In genomic region chrX:6905581-6905980, ce11 we compare ENCODE assay signal across 6 worm cellular contexts.
TF ChIP-seq lines count a peak whose summit lies in the region.

No protein-coding gene starts in this region.

TF ChIP-seq in whole organism, L1 larva, 84 proteins besides CTCF, POLR2A, EP300 and RAD21:
- TF ChIP-seq tlp-1 (tag; optimal IDR thresholded peaks at IDR 0.05; lab: Kevin White, UChicago) (no peak), isw-1 (GFP tag; IDR thresholded peaks at IDR 0.05; lab: Robert Waterston, UW) (no peak), swsn-7 (tag; optimal IDR thresholded peaks at IDR 0.05; lab: Kevin White, UChicago) (no peak), mep-1 (tag; optimal IDR thresholded peaks at IDR 0.05; lab: Kevin White, UChicago) (no peak), C34B4.2 (tag; optimal IDR thresholded peaks at IDR 0.05; lab: Kevin White, UChicago) (no peak), unc-98 (GFP tag; IDR thresholded peaks at IDR 0.05; lab: Robert Waterston, UW) (no peak), elt-3 (tag; optimal IDR thresholded peaks at IDR 0.05; lab: Kevin White, UChicago) (no peak), elt-2 (tag; optimal IDR thresholded peaks at IDR 0.05; lab: Kevin White, UChicago) (peak; percentile 77), aha-1 (tag; optimal IDR thresholded peaks at IDR 0.05; lab: Kevin White, UChicago) (no peak), zip-4 (GFP tag; optimal IDR thresholded peaks at IDR 0.05; lab: Kevin White, UChicago) (no peak), nhr-85 (tag; lab: Kevin White, UChicago) (no peak), pag-3 (tag; optimal IDR thresholded peaks at IDR 0.05; lab: Kevin White, UChicago; ENCODE audit: borderline replicate concordance, insufficient read depth) (no peak), mef-2 (tag; optimal IDR thresholded peaks at IDR 0.05; lab: Kevin White, UChicago) (no peak), sup-37 (GFP tag; optimal IDR thresholded peaks at IDR 0.05; lab: Kevin White, UChicago) (no peak), nhr-90 (tag; optimal IDR thresholded peaks at IDR 0.05; lab: Kevin White, UChicago; ENCODE audit: poor library complexity) (peak; percentile 14), lin-35 (GFP tag; optimal IDR thresholded peaks at IDR 0.05; lab: Kevin White, UChicago) (peak in 1 of 2 experiments; percentile 32)

TF ChIP-seq in whole organism, L2 larva, 48 proteins besides CTCF, POLR2A, EP300 and RAD21 (continues in another document):
- no peak for TF ChIP-seq peb-1 (tag; optimal IDR thresholded peaks at IDR 0.05; lab: Kevin White, UChicago)
- TF ChIP-seq alr-1 (tag; optimal IDR thresholded peaks at IDR 0.05; lab: Kevin White, UChicago) = no peak
- TF ChIP-seq sma-9 (GFP tag; optimal IDR thresholded peaks at IDR 0.05; lab: Kevin White, UChicago) = peak; percentile 38
- TF ChIP-seq sma-9 (tag; optimal IDR thresholded peaks at IDR 0.05; lab: Kevin White, UChicago) = no peak
- no peak for TF ChIP-seq skn-1 (tag; optimal IDR thresholded peaks at IDR 0.05; lab: Kevin White, UChicago)
- no peak for TF ChIP-seq dmd-4 (tag; optimal IDR thresholded peaks at IDR 0.05; lab: Kevin White, UChicago)
- TF ChIP-seq elt-3 (tag; optimal IDR thresholded peaks at IDR 0.05; lab: Kevin White, UChicago) = no peak
- TF ChIP-seq ceh-16 (tag; optimal IDR thresholded peaks at IDR 0.05; lab: Kevin White, UChicago) = no peak
- TF ChIP-seq snpc-4 (tag; optimal IDR thresholded peaks at IDR 0.05; lab: Kevin White, UChicago) = no peak
- TF ChIP-seq nhr-21 (tag; optimal IDR thresholded peaks at IDR 0.05; lab: Kevin White, UChicago) = no peak
- TF ChIP-seq sma-3 (GFP tag; optimal IDR thresholded peaks at IDR 0.05; lab: Kevin White, UChicago) = no peak
- TF ChIP-seq unc-55 (GFP tag; optimal IDR thresholded peaks at IDR 0.05; lab: Kevin White, UChicago) = no peak
- TF ChIP-seq nhr-77 (tag; optimal IDR thresholded peaks at IDR 0.05; lab: Kevin White, UChicago) = no peak
- TF ChIP-seq ceh-82 (tag; optimal IDR thresholded peaks at IDR 0.05; lab: Kevin White, UChicago) = no peak
- no peak for TF ChIP-seq nhr-12 (tag; optimal IDR thresholded peaks at IDR 0.05; lab: Kevin White, UChicago)
- peak; percentile 65 for TF ChIP-seq crh-2 (tag; optimal IDR thresholded peaks at IDR 0.05; lab: Kevin White, UChicago)
- no peak for TF ChIP-seq gmeb-1 (tag; optimal IDR thresholded peaks at IDR 0.05; lab: Kevin White, UChicago)

TF ChIP-seq in whole organism, L3 larva, 47 proteins besides CTCF, POLR2A, EP300 and RAD21:
- TF ChIP-seq hmg-11 (tag; optimal IDR thresholded peaks at IDR 0.05; lab: Kevin White, UChicago) = no peak
- peak; percentile 95 for TF ChIP-seq elt-2 (tag; optimal IDR thresholded peaks at IDR 0.05; lab: Kevin White, UChicago)
- no peak for TF ChIP-seq nhr-23 (tag; optimal IDR thresholded peaks at IDR 0.05; lab: Kevin White, UChicago)
- no peak for TF ChIP-seq elt-1 (tag; optimal IDR thresholded peaks at IDR 0.05; lab: Kevin White, UChicago)
- no peak for TF ChIP-seq ztf-4 (tag; optimal IDR thresholded peaks at IDR 0.05; lab: Kevin White, UChicago)
- TF ChIP-seq R02D3.7 (tag; optimal IDR thresholded peaks at IDR 0.05; lab: Kevin White, UChicago) = no peak
- no peak for TF ChIP-seq ceh-82 (tag; optimal IDR thresholded peaks at IDR 0.05; lab: Kevin White, UChicago)
- peak; percentile 73 for TF ChIP-seq pha-4 (tag; optimal IDR thresholded peaks at IDR 0.05; lab: Kevin White, UChicago)
- peak; percentile 78 for TF ChIP-seq pqm-1 (tag; optimal IDR thresholded peaks at IDR 0.05; lab: Kevin White, UChicago)
- TF ChIP-seq fkh-2 (tag; optimal IDR thresholded peaks at IDR 0.05; lab: Kevin White, UChicago) = no peak
- TF ChIP-seq lin-15B (tag; optimal IDR thresholded peaks at IDR 0.05; lab: Kevin White, UChicago) = no peak
- no peak for TF ChIP-seq ceh-16 (tag; optimal IDR thresholded peaks at IDR 0.05; lab: Kevin White, UChicago)
- no peak for TF ChIP-seq ZK546.5 (tag; optimal IDR thresholded peaks at IDR 0.05; lab: Kevin White, UChicago)

TF ChIP-seq in whole organism, L4 larva, 104 proteins besides CTCF, POLR2A, EP300 and RAD21 (continues in another document):
- TF ChIP-seq hlh-30 (tag; optimal IDR thresholded peaks at IDR 0.05; lab: Kevin White, UChicago; ENCODE audit: insufficient read depth) = peak; percentile 25
- TF ChIP-seq mep-1 (tag; optimal IDR thresholded peaks at IDR 0.05; lab: Kevin White, UChicago) = peak; percentile 50
- TF ChIP-seq spr-3 (GFP tag; optimal IDR thresholded peaks at IDR 0.05; lab: Kevin White, UChicago) = no peak
- TF ChIP-seq nhr-41 (GFP tag; IDR thresholded peaks at IDR 0.05; lab: Robert Waterston, UW) = 0 out of 2 replicates have a peak, but pooled peaks have one; percentile 10
- TF ChIP-seq tra-1 (GFP tag; IDR thresholded peaks at IDR 0.05; lab: Robert Waterston, UW) = no peak
- peak; percentile 77 for TF ChIP-seq nhr-28 (tag; optimal IDR thresholded peaks at IDR 0.05; lab: Kevin White, UChicago)
- TF ChIP-seq ztf-11 (tag; optimal IDR thresholded peaks at IDR 0.05; lab: Kevin White, UChicago) = no peak
- no peak for TF ChIP-seq ZK337.2 (GFP tag; IDR thresholded peaks at IDR 0.05; lab: Robert Waterston, UW)
- no peak for TF ChIP-seq nhr-237 (tag; optimal IDR thresholded peaks at IDR 0.05; lab: Kevin White, UChicago)
- TF ChIP-seq ztf-7 (tag; optimal IDR thresholded peaks at IDR 0.05; lab: Kevin White, UChicago) = peak; percentile 61
- TF ChIP-seq pqm-1 (tag; optimal IDR thresholded peaks at IDR 0.05; lab: Kevin White, UChicago) = peak; percentile 88
- no peak for TF ChIP-seq fos-1 (tag; optimal IDR thresholded peaks at IDR 0.05; lab: Kevin White, UChicago)
- no peak for TF ChIP-seq ceh-28 (tag; optimal IDR thresholded peaks at IDR 0.05; lab: Kevin White, UChicago)
- no peak for TF ChIP-seq vab-7 (GFP tag; IDR thresholded peaks at IDR 0.05; lab: Robert Waterston, UW)
- no peak for TF ChIP-seq mdl-1 (tag; optimal IDR thresholded peaks at IDR 0.05; lab: Kevin White, UChicago)
- peak; percentile 50 for TF ChIP-seq nhr-48 (tag; optimal IDR thresholded peaks at IDR 0.05; lab: Kevin White, UChicago)
- no peak for TF ChIP-seq snpc-1.2 (GFP tag; IDR thresholded peaks at IDR 0.05; lab: Robert Waterston, UW)
- TF ChIP-seq ceh-62 (tag; optimal IDR thresholded peaks at IDR 0.05; lab: Kevin White, UChicago) = no peak
- no peak for TF ChIP-seq lir-3 (tag; optimal IDR thresholded peaks at IDR 0.05; lab: Kevin White, UChicago)

TF ChIP-seq in whole organism, late embryonic, 69 proteins besides CTCF, POLR2A, EP300 and RAD21:
- TF ChIP-seq elt-2 (tag; optimal IDR thresholded peaks at IDR 0.05; lab: Kevin White, UChicago) (peak; percentile 76), elt-4 (tag; optimal IDR thresholded peaks at IDR 0.05; lab: Kevin White, UChicago) (no peak)

TF ChIP-seq in whole organism, young adult, 124 proteins besides CTCF, POLR2A, EP300 and RAD21:
- TF ChIP-seq madf-6 (GFP tag; IDR thresholded peaks at IDR 0.05; lab: Robert Waterston, UW) = no peak
- peak; percentile 24 for TF ChIP-seq unc-62 (GFP tag; optimal IDR thresholded peaks at IDR 0.05; lab: Kevin White, UChicago)
- TF ChIP-seq F57A8.1 (GFP tag; optimal IDR thresholded peaks at IDR 0.05; lab: Kevin White, UChicago) = no peak
- no peak for TF ChIP-seq madf-3 (GFP tag; IDR thresholded peaks at IDR 0.05; lab: Robert Waterston, UW)
- peak; percentile 22 for TF ChIP-seq pha-4 (tag; optimal IDR thresholded peaks at IDR 0.05; lab: Kevin White, UChicago)
- no peak for TF ChIP-seq aptf-2 (GFP tag; conservative IDR thresholded peaks at IDR 0.05; lab: Robert Waterston, UW)
- TF ChIP-seq ztf-22 (GFP tag; optimal IDR thresholded peaks at IDR 0.05; lab: Kevin White, UChicago) = peak; percentile 37
- no peak for TF ChIP-seq hrde-1 (tag; optimal IDR thresholded peaks at IDR 0.05; lab: Kevin White, UChicago; ENCODE audit: borderline replicate concordance)
- TF ChIP-seq C06A6.2 (GFP tag; conservative IDR thresholded peaks at IDR 0.05; lab: Robert Waterston, UW) = no peak
- TF ChIP-seq ceh-100 (GFP tag; IDR thresholded peaks at IDR 0.05; lab: Robert Waterston, UW) = no peak
- TF ChIP-seq snpc-1.1 (tag; optimal IDR thresholded peaks at IDR 0.05; lab: Kevin White, UChicago; ENCODE audit: insufficient read depth) = no peak
- no peak for TF ChIP-seq ZK185.1 (tag; optimal IDR thresholded peaks at IDR 0.05; lab: Kevin White, UChicago; ENCODE audit: poor library complexity, severe bottlenecking)
- no peak for TF ChIP-seq nfyb-1 (GFP tag; IDR thresholded peaks at IDR 0.05; lab: Robert Waterston, UW)
- TF ChIP-seq cebp-1 (GFP tag; IDR thresholded peaks at IDR 0.05; lab: Robert Waterston, UW) = no peak
- TF ChIP-seq cebp-1 (tag; optimal IDR thresholded peaks at IDR 0.05; lab: Kevin White, UChicago) = peak; percentile 41
- no peak for TF ChIP-seq bed-2 (GFP tag; IDR thresholded peaks at IDR 0.05; lab: Robert Waterston, UW)
- peak; percentile 13 for TF ChIP-seq ets-4 (GFP tag; optimal IDR thresholded peaks at IDR 0.05; lab: Kevin White, UChicago)
- TF ChIP-seq ztf-18 (tag; optimal IDR thresholded peaks at IDR 0.05; lab: Kevin White, UChicago) = no peak
- TF ChIP-seq rcor-1 (GFP tag; IDR thresholded peaks at IDR 0.05; lab: Robert Waterston, UW) = no peak
- TF ChIP-seq F39B2.1 (GFP tag; IDR thresholded peaks at IDR 0.05; lab: Robert Waterston, UW) = no peak
- TF ChIP-seq T07F8.4 (tag; optimal IDR thresholded peaks at IDR 0.05; lab: Kevin White, UChicago) = no peak
- TF ChIP-seq tbp1 (GFP tag; optimal IDR thresholded peaks at IDR 0.05; lab: Kevin White, UChicago) = no peak
- no peak for TF ChIP-seq lin-26 (GFP tag; IDR thresholded peaks at IDR 0.05; lab: Robert Waterston, UW)
- TF ChIP-seq atf-7 (tag; optimal IDR thresholded peaks at IDR 0.05; lab: Kevin White, UChicago) = peak; percentile 46
- TF ChIP-seq ztf-6 (GFP tag; IDR thresholded peaks at IDR 0.05; lab: Robert Waterston, UW) = no peak
- TF ChIP-seq lin-54 (GFP tag; optimal IDR thresholded peaks at IDR 0.05; lab: Kevin White, UChicago) = no peak
- no peak for TF ChIP-seq Y53G8AR.9 (GFP tag; conservative IDR thresholded peaks at IDR 0.05; lab: Robert Waterston, UW)
- no peak for TF ChIP-seq mcd-1 (GFP tag; IDR thresholded peaks at IDR 0.05; lab: Robert Waterston, UW)
- TF ChIP-seq F37B4.10 (GFP tag; IDR thresholded peaks at IDR 0.05; lab: Robert Waterston, UW) = no peak
- peak; percentile 83 for TF ChIP-seq nhr-80 (tag; optimal IDR thresholded peaks at IDR 0.05; lab: Kevin White, UChicago)
- TF ChIP-seq F23B12.7 (tag; optimal IDR thresholded peaks at IDR 0.05; lab: Kevin White, UChicago; ENCODE audit: insufficient read depth) = no peak
- no peak for TF ChIP-seq B0035.1 (tag; optimal IDR thresholded peaks at IDR 0.05; lab: Kevin White, UChicago)
- no peak for TF ChIP-seq ztf-25 (GFP tag; IDR thresholded peaks at IDR 0.05; lab: Robert Waterston, UW)
- no peak for TF ChIP-seq snpc-1.3 (tag; optimal IDR thresholded peaks at IDR 0.05; lab: Kevin White, UChicago; ENCODE audit: insufficient read depth)
- TF ChIP-seq lir-1 (GFP tag; conservative IDR thresholded peaks at IDR 0.05; lab: Robert Waterston, UW) = 0 out of 2 replicates have a peak, but pooled peaks have one; percentile 14
